Fruit fly (Drosophila melanogaster): ENCODE data around the gene RhoGAP93B.

dm6 chr3R:21133517-21133916 lies 35.9 kb upstream of the RhoGAP93B start, which contains the start of gene Trm7-34:
- TF ChIP-seq Hr39 (GFP tag; optimal IDR thresholded peaks at IDR 0.05) = no peak
- TF ChIP-seq net (GFP tag; optimal IDR thresholded peaks at IDR 0.05) = no peak
- no peak for TF ChIP-seq CG3032 (tag; optimal IDR thresholded peaks at IDR 0.05)
- TF ChIP-seq Sox15 (GFP tag; optimal IDR thresholded peaks at IDR 0.05) = no peak
- no peak for TF ChIP-seq OdsH (GFP tag; optimal IDR thresholded peaks at IDR 0.05)
- no peak for TF ChIP-seq CG32006 (GFP tag; optimal IDR thresholded peaks at IDR 0.05)
- no peak for TF ChIP-seq achi (GFP tag; optimal IDR thresholded peaks at IDR 0.05)
- TF ChIP-seq CG6792 (GFP tag; optimal IDR thresholded peaks at IDR 0.05) = no peak
